Worm (Caenorhabditis elegans): ENCODE data around the gene C40H1.3.

The C40H1.3 gene

ce11 chrIII:9336807-9337206 is 7.6 kb upstream of the C40H1.3 start:
- TF ChIP-seq mef-2 (tag; optimal IDR thresholded peaks at IDR 0.05) (no peak), zag-1 (tag; optimal IDR thresholded peaks at IDR 0.05) (no peak), grh-1 (GFP tag; IDR thresholded peaks at IDR 0.05) (no peak), elt-3 (tag; optimal IDR thresholded peaks at IDR 0.05) (no peak), nhr-237 (tag; optimal IDR thresholded peaks at IDR 0.05) (no peak), hlh-4 (tag; optimal IDR thresholded peaks at IDR 0.05) (no peak), unc-62 (GFP tag; optimal IDR thresholded peaks at IDR 0.05) (no peak)

- TF ChIP-seq elt-2 (tag; optimal IDR thresholded peaks at IDR 0.05) (no peak), nhr-90 (tag; optimal IDR thresholded peaks at IDR 0.05; ENCODE audit: poor library complexity) (no peak), blmp-1 (tag; optimal IDR thresholded peaks at IDR 0.05) (peak; percentile 95), ceh-88 (GFP tag; IDR thresholded peaks at IDR 0.05) (no peak)
Observed at ce11 chrIII:9335076-9335475, 5.9 kb upstream of the C40H1.3 start.

DNA sequence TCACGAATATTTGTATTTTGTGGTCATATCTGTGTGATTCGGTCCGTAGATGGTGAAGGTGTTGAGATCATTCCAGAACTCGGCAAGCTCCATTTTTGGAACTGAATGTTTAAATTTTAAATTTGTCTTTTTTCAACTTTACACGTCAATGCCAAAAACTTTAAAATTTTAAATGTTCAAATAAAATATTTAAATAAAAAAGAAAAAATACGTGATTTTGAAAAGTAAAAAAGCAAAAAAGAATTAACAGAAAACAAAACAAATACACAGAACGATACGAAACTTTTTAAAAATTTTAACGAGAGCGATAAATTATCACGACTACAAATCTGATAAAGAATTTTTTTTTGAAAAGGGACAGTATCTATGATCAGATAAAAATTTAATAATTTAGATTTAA is 5.0 kb upstream of the C40H1.3 start, which contains the start of gene elo-4:
elo-4 (minus strand) TSS at position 101 of the 400 bp plus-strand sequence.
- TF ChIP-seq egl-13 (tag; optimal IDR thresholded peaks at IDR 0.05): no peak
- no peak for TF ChIP-seq nhr-20 (tag; optimal IDR thresholded peaks at IDR 0.05)
- no peak for TF ChIP-seq pax-3 (tag; optimal IDR thresholded peaks at IDR 0.05)
- no peak for TF ChIP-seq ceh-8 (GFP tag; optimal IDR thresholded peaks at IDR 0.05)
- TF ChIP-seq efl-1 (optimal IDR thresholded peaks at IDR 0.05): no peak
- TF ChIP-seq efl-1 (GFP tag; optimal IDR thresholded peaks at IDR 0.05 in 1 of 2): no peak
- TF ChIP-seq unc-98 (GFP tag; IDR thresholded peaks at IDR 0.05): no peak
- no peak for TF ChIP-seq rnt-1 (tag; optimal IDR thresholded peaks at IDR 0.05)
- TF ChIP-seq fos-1 (tag; optimal IDR thresholded peaks at IDR 0.05): no peak
- TF ChIP-seq isw-1 (GFP tag; IDR thresholded peaks at IDR 0.05): no peak
- no peak for TF ChIP-seq irx-1 (tag; optimal IDR thresholded peaks at IDR 0.05)
- no peak for TF ChIP-seq nhr-19 (GFP tag; conservative IDR thresholded peaks at IDR 0.05)

DNA sequence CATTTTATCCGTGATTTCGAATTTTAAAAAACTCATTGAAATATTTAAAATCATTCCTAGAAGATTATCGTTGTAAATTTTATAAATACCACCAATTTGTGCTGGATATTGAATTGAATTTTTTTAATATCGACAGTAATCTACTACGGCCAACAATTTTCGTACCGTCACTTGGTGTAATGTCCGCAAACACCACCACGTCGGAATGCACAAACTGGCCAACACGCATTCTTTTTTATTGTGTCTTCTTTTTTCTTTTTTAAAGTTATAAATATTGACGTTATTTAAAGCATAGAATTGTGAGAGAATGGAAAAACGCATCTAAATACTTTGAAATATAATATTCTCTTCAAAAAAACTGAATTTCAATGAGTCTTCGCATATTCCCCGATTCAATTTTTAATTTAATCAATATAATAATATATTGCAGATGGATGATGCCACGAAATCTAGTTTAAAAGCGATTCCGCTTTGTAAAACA is 2.0 kb upstream of the C40H1.3 start, which contains the start of gene ufc-1:
ufc-1 (plus strand) TSS at position 431 of the 481 bp plus-strand sequence.
- TF ChIP-seq fkh-4 (tag; optimal IDR thresholded peaks at IDR 0.05; ENCODE audit: borderline replicate concordance): no peak
- no peak for TF ChIP-seq mef-2 (tag; optimal IDR thresholded peaks at IDR 0.05)
- no peak for TF ChIP-seq swsn-7 (tag; optimal IDR thresholded peaks at IDR 0.05)
- TF ChIP-seq C04F5.9 (tag; optimal IDR thresholded peaks at IDR 0.05): no peak
- TF ChIP-seq skn-1 (tag; optimal IDR thresholded peaks at IDR 0.05): no peak
- TF ChIP-seq ceh-82 (tag; optimal IDR thresholded peaks at IDR 0.05): no peak
- no peak for TF ChIP-seq fkh-8 (tag; optimal IDR thresholded peaks at IDR 0.05)
- no peak for TF ChIP-seq nhr-77 (tag; optimal IDR thresholded peaks at IDR 0.05)
- no peak for TF ChIP-seq unc-30 (tag; optimal IDR thresholded peaks at IDR 0.05)
- no peak for TF ChIP-seq aha-1 (tag; optimal IDR thresholded peaks at IDR 0.05)
- TF ChIP-seq efl-1 (optimal IDR thresholded peaks at IDR 0.05): peak; percentile 32 to 50
- TF ChIP-seq efl-1 (GFP tag; optimal IDR thresholded peaks at IDR 0.05 in 1 of 2): peak; percentile 25 to 92
- no peak for TF ChIP-seq nhr-237 (tag; optimal IDR thresholded peaks at IDR 0.05)
- peak; percentile 4 to 22 for TF ChIP-seq lin-35 (GFP tag; optimal IDR thresholded peaks at IDR 0.05)
- no peak for TF ChIP-seq unc-62 (GFP tag; optimal IDR thresholded peaks at IDR 0.05)
- peak; percentile 12 for TF ChIP-seq tbx-2 (tag; optimal IDR thresholded peaks at IDR 0.05)
- TF ChIP-seq elt-2 (tag; optimal IDR thresholded peaks at IDR 0.05): no peak
- no peak for TF ChIP-seq mab-9 (GFP tag; IDR thresholded peaks at IDR 0.05)
- TF ChIP-seq nhr-90 (tag; optimal IDR thresholded peaks at IDR 0.05; ENCODE audit: poor library complexity): no peak
- TF ChIP-seq aly-2 (tag; optimal IDR thresholded peaks at IDR 0.05): no peak
- no peak for TF ChIP-seq grh-1 (GFP tag; IDR thresholded peaks at IDR 0.05)
- TF ChIP-seq pag-3 (tag; optimal IDR thresholded peaks at IDR 0.05; ENCODE audit: borderline replicate concordance, insufficient read depth): no peak
- no peak for TF ChIP-seq nhr-84 (tag; optimal IDR thresholded peaks at IDR 0.05)
- no peak for TF ChIP-seq lin-14 (GFP tag; optimal IDR thresholded peaks at IDR 0.05)
- no peak for TF ChIP-seq ztf-4 (tag; optimal IDR thresholded peaks at IDR 0.05)
- TF ChIP-seq lin-39 (tag; optimal IDR thresholded peaks at IDR 0.05): no peak
- no peak for TF ChIP-seq tlp-1 (tag; optimal IDR thresholded peaks at IDR 0.05)
- TF ChIP-seq nhr-19 (GFP tag; conservative IDR thresholded peaks at IDR 0.05): no peak
- TF ChIP-seq sox-4 (tag; optimal IDR thresholded peaks at IDR 0.05): no peak
- no peak for TF ChIP-seq pqm-1 (tag; optimal IDR thresholded peaks at IDR 0.05)
- TF ChIP-seq nhr-71 (tag; optimal IDR thresholded peaks at IDR 0.05): peak; percentile 38
- no peak for TF ChIP-seq Y116A8C.19 (tag; optimal IDR thresholded peaks at IDR 0.05; ENCODE audit: borderline replicate concordance)
- TF ChIP-seq snu-23 (GFP tag; optimal IDR thresholded peaks at IDR 0.05): peak; percentile 35
- TF ChIP-seq irx-1 (tag; optimal IDR thresholded peaks at IDR 0.05): no peak

Data from whole organism, L1 larva.